Comparison of ENCODE assay signal across 1 fruit fly cellular context in the genomic region with DNA sequence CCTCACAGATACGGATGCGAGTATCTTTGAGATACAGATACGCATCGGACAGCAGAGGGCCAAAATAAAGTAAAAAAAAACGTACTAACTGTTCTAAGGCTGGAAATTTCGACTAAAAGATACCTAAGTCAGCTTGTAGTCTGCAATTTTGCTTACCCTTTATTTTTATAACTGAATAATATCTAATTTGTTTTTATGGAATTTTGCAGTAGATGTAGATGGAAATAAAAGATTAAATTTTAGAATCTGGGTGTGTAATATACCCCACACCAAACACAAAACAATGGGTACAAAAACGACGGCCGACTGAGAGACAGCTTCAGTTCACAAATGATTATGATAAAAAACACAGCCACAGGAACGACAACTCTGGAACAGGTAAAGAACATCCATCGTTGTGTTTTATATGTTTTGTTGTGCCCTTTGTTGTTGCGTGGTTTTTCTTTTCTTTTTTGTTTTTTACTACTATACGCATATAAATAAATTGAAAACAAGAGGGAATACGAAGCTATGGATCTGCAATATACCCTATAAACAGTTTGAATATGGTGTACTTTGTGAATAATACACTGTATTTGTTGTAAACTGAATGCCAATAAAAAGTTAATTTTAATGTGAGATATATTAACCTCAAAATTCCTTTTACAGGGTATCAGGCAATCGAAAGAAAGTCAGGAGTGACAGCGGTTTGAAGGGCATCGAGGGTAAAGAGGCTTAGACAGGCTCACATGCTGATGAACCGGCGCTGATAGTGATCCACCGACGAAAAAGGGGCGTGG.
A peak's percentile ranks its signal among the peaks of the same experiment; 100 is the strongest.
TF ChIP-seq lines count a peak whose summit lies in the region.

No protein-coding gene starts in this region.

TF ChIP-seq in whole organism, embryonic, 481 proteins besides CTCF, POLR2A, EP300 and RAD21 (continued from another document and continues in another):
- TF ChIP-seq HLH3B (GFP tag; IDR thresholded peaks at IDR 0.05; lab: Robert Waterston, UW): peak; percentile 42; the same call in 1 of the 2 replicates
- no peak for TF ChIP-seq sima (GFP tag; optimal IDR thresholded peaks at IDR 0.05; lab: Kevin White, UChicago)
- peak; percentile 32 for TF ChIP-seq ttk (GFP tag; IDR thresholded peaks at IDR 0.05; lab: Robert Waterston, UW)
- TF ChIP-seq dpn (GFP tag; optimal IDR thresholded peaks at IDR 0.05; lab: Kevin White, UChicago): peak; percentile 14 to 26
- no peak for TF ChIP-seq emc (GFP tag; optimal IDR thresholded peaks at IDR 0.05; lab: Kevin White, UChicago)
- TF ChIP-seq CG3838 (GFP tag; optimal IDR thresholded peaks at IDR 0.05; lab: Kevin White, UChicago): no peak
- TF ChIP-seq az2 (GFP tag; optimal IDR thresholded peaks at IDR 0.05; lab: Kevin White, UChicago): peak; percentile 42
- no peak for TF ChIP-seq amos (GFP tag; IDR thresholded peaks at IDR 0.05; lab: Robert Waterston, UW; ENCODE audit: partially characterized antibody)
- no peak for TF ChIP-seq gcm2 (GFP tag; optimal IDR thresholded peaks at IDR 0.05; lab: Kevin White, UChicago)
- TF ChIP-seq psq (GFP tag; optimal IDR thresholded peaks at IDR 0.05; lab: Kevin White, UChicago): no peak
- TF ChIP-seq gt (GFP tag; IDR thresholded peaks at IDR 0.05; lab: Robert Waterston, UW): no peak
- no peak for TF ChIP-seq ash1 (GFP tag; optimal IDR thresholded peaks at IDR 0.05; lab: Kevin White, UChicago)
- TF ChIP-seq Hmr (GFP tag; optimal IDR thresholded peaks at IDR 0.05; lab: Kevin White, UChicago): no peak
- peak; percentile 45 for TF ChIP-seq CG15479 (GFP tag; optimal IDR thresholded peaks at IDR 0.05; lab: Kevin White, UChicago)
- peak; percentile 14 to 33 for TF ChIP-seq Pdp1 (GFP tag; optimal IDR thresholded peaks at IDR 0.05; lab: Kevin White, UChicago)
- peak; percentile 48; the same call in 1 of the 2 replicates for TF ChIP-seq lmd (GFP tag; IDR thresholded peaks at IDR 0.05; lab: Robert Waterston, UW)
- TF ChIP-seq CG9817 (tag; optimal IDR thresholded peaks at IDR 0.05; lab: Kevin White, UChicago): no peak
- TF ChIP-seq Mrtf (GFP tag; IDR thresholded peaks at IDR 0.05; lab: Robert Waterston, UW): no peak
- TF ChIP-seq CG8478 (optimal IDR thresholded peaks at IDR 0.05; lab: Kevin White, UChicago): no peak
- no peak for TF ChIP-seq Opbp (GFP tag; IDR thresholded peaks at IDR 0.05; lab: Robert Waterston, UW; ENCODE audit: partially characterized antibody)
- TF ChIP-seq CG15696 (tag; optimal IDR thresholded peaks at IDR 0.05; lab: Kevin White, UChicago): peak; percentile 80
- TF ChIP-seq CG7963 (GFP tag; IDR thresholded peaks at IDR 0.05; lab: Robert Waterston, UW; ENCODE audit: partially characterized antibody): no peak
- no peak for TF ChIP-seq bowl (GFP tag; IDR thresholded peaks at IDR 0.05; lab: Robert Waterston, UW)
- TF ChIP-seq CG11723 (GFP tag; optimal IDR thresholded peaks at IDR 0.05; lab: Kevin White, UChicago): no peak
- no peak for TF ChIP-seq cato (GFP tag; optimal IDR thresholded peaks at IDR 0.05; lab: Kevin White, UChicago; ENCODE audit: borderline replicate concordance)
- no peak for TF ChIP-seq TFAM (GFP tag; optimal IDR thresholded peaks at IDR 0.05; lab: Kevin White, UChicago)
- TF ChIP-seq en (GFP tag; optimal IDR thresholded peaks at IDR 0.05; lab: Kevin White, UChicago): no peak
- no peak for TF ChIP-seq eyg (GFP tag; optimal IDR thresholded peaks at IDR 0.05; lab: Kevin White, UChicago)
- TF ChIP-seq pan (optimal IDR thresholded peaks at IDR 0.05; lab: Kevin White, UChicago): peak in 1 of 2 experiments; percentile 79
- peak; percentile 37 to 48 for TF ChIP-seq pan (GFP tag; optimal IDR thresholded peaks at IDR 0.05 in 1 of 2, IDR thresholded peaks at IDR 0.05 in 1 of 2)
- peak; percentile 27 for TF ChIP-seq ind (GFP tag; optimal IDR thresholded peaks at IDR 0.05; lab: Kevin White, UChicago)
- TF ChIP-seq Poxn (GFP tag; IDR thresholded peaks at IDR 0.05; lab: Robert Waterston, UW): no peak
- TF ChIP-seq mirr (GFP tag; optimal IDR thresholded peaks at IDR 0.05; lab: Kevin White, UChicago): no peak
- TF ChIP-seq CG18476 (GFP tag; optimal IDR thresholded peaks at IDR 0.05; lab: Kevin White, UChicago): peak; percentile 46
- TF ChIP-seq CG2678 (tag; optimal IDR thresholded peaks at IDR 0.05; lab: Kevin White, UChicago): peak; percentile 49
- TF ChIP-seq CG33557 (GFP tag; optimal IDR thresholded peaks at IDR 0.05; lab: Kevin White, UChicago): peak; percentile 89
- peak; percentile 33 for TF ChIP-seq Xbp1 (GFP tag; optimal IDR thresholded peaks at IDR 0.05; lab: Kevin White, UChicago)
- TF ChIP-seq tap (tag; optimal IDR thresholded peaks at IDR 0.05; lab: Kevin White, UChicago): no peak
- no peak for TF ChIP-seq hbn (GFP tag; IDR thresholded peaks at IDR 0.05; lab: Robert Waterston, UW; ENCODE audit: partially characterized antibody)
- TF ChIP-seq CG17912 (GFP tag; optimal IDR thresholded peaks at IDR 0.05; lab: Kevin White, UChicago): no peak
- TF ChIP-seq tin (GFP tag; optimal IDR thresholded peaks at IDR 0.05; lab: Kevin White, UChicago): peak; percentile 54
- no peak for TF ChIP-seq HLH54F (GFP tag; optimal IDR thresholded peaks at IDR 0.05; lab: Kevin White, UChicago)
- no peak for TF ChIP-seq CG13287 (GFP tag; IDR thresholded peaks at IDR 0.05; lab: Robert Waterston, UW; ENCODE audit: partially characterized antibody)
- no peak for TF ChIP-seq ab (GFP tag; optimal IDR thresholded peaks at IDR 0.05; lab: Kevin White, UChicago)
- peak in 1 of 2 experiments; percentile 12 for TF ChIP-seq eve (GFP tag; optimal IDR thresholded peaks at IDR 0.05; lab: Kevin White, UChicago)
- no peak for TF ChIP-seq MTF-1 (GFP tag; optimal IDR thresholded peaks at IDR 0.05; lab: Kevin White, UChicago; ENCODE audit: borderline replicate concordance)
- TF ChIP-seq Doc2 (GFP tag; IDR thresholded peaks at IDR 0.05; lab: Robert Waterston, UW): no peak
- TF ChIP-seq Drgx (GFP tag; IDR thresholded peaks at IDR 0.05; lab: Robert Waterston, UW): no peak
- TF ChIP-seq CG10321 (GFP tag; IDR thresholded peaks at IDR 0.05; lab: Robert Waterston, UW): no peak
- no peak for TF ChIP-seq dimm (GFP tag; IDR thresholded peaks at IDR 0.05; lab: Robert Waterston, UW)
- peak; percentile 3 for TF ChIP-seq vfl (GFP tag; optimal IDR thresholded peaks at IDR 0.05; lab: Kevin White, UChicago)
- TF ChIP-seq CG18011 (GFP tag; optimal IDR thresholded peaks at IDR 0.05; lab: Kevin White, UChicago): no peak
- TF ChIP-seq CG30020 (tag; optimal IDR thresholded peaks at IDR 0.05; lab: Kevin White, UChicago): peak; percentile 43
- TF ChIP-seq Ssrp (tag; optimal IDR thresholded peaks at IDR 0.05; lab: Kevin White, UChicago): peak; percentile 48
- TF ChIP-seq Dad (GFP tag; optimal IDR thresholded peaks at IDR 0.05; lab: Kevin White, UChicago): no peak
- peak; percentile 55; the same call in 1 of the 2 replicates for TF ChIP-seq CG8765 (GFP tag; IDR thresholded peaks at IDR 0.05; lab: Robert Waterston, UW)
- no peak for TF ChIP-seq unc-4 (GFP tag; IDR thresholded peaks at IDR 0.05; lab: Robert Waterston, UW; ENCODE audit: partially characterized antibody)
- TF ChIP-seq YL-1 (GFP tag; optimal IDR thresholded peaks at IDR 0.05; lab: Kevin White, UChicago): no peak
- peak; percentile 13; the same call in 1 of the 2 replicates for TF ChIP-seq stc (GFP tag; IDR thresholded peaks at IDR 0.05; lab: Robert Waterston, UW)
- TF ChIP-seq Asciz (GFP tag; optimal IDR thresholded peaks at IDR 0.05; lab: Kevin White, UChicago): no peak
- TF ChIP-seq tx (GFP tag; optimal IDR thresholded peaks at IDR 0.05; lab: Kevin White, UChicago): no peak
- no peak for TF ChIP-seq CG6683 (GFP tag; optimal IDR thresholded peaks at IDR 0.05; lab: Kevin White, UChicago)
- no peak for TF ChIP-seq CG10274 (GFP tag; optimal IDR thresholded peaks at IDR 0.05; lab: Kevin White, UChicago)
- peak; percentile 39 for TF ChIP-seq maf-S (GFP tag; optimal IDR thresholded peaks at IDR 0.05; lab: Kevin White, UChicago)
- peak; percentile 51 for TF ChIP-seq CG4424 (GFP tag; optimal IDR thresholded peaks at IDR 0.05; lab: Kevin White, UChicago)
- peak; percentile 50 for TF ChIP-seq Oli (tag; optimal IDR thresholded peaks at IDR 0.05; lab: Kevin White, UChicago)
- TF ChIP-seq grau (tag; optimal IDR thresholded peaks at IDR 0.05; lab: Kevin White, UChicago): peak; percentile 48
- no peak for TF ChIP-seq CG10654 (GFP tag; optimal IDR thresholded peaks at IDR 0.05; lab: Kevin White, UChicago)
- TF ChIP-seq CG7928 (GFP tag; optimal IDR thresholded peaks at IDR 0.05; lab: Kevin White, UChicago): no peak
- TF ChIP-seq CG43689 (GFP tag; IDR thresholded peaks at IDR 0.05; lab: Robert Waterston, UW): no peak
- TF ChIP-seq Xrp1 (GFP tag; IDR thresholded peaks at IDR 0.05; lab: Robert Waterston, UW): peak; percentile 69
- peak; percentile 90 for TF ChIP-seq dmrt11E (tag; optimal IDR thresholded peaks at IDR 0.05; lab: Kevin White, UChicago)
- peak; percentile 21 for TF ChIP-seq lab (GFP tag; optimal IDR thresholded peaks at IDR 0.05; lab: Kevin White, UChicago)
- peak; percentile 25 for TF ChIP-seq dm (GFP tag; optimal IDR thresholded peaks at IDR 0.05; lab: Kevin White, UChicago)
- TF ChIP-seq Vsx1 (GFP tag; optimal IDR thresholded peaks at IDR 0.05; lab: Kevin White, UChicago): no peak
- no peak for TF ChIP-seq pfk (GFP tag; optimal IDR thresholded peaks at IDR 0.05; lab: Kevin White, UChicago)
- TF ChIP-seq CG1024 (GFP tag; IDR thresholded peaks at IDR 0.05; lab: Robert Waterston, UW): peak; percentile 13
- no peak for TF ChIP-seq Eip74EF (GFP tag; optimal IDR thresholded peaks at IDR 0.05; lab: Kevin White, UChicago)
- no peak for TF ChIP-seq cas (GFP tag; IDR thresholded peaks at IDR 0.05; lab: Robert Waterston, UW)
- TF ChIP-seq gsb (GFP tag; IDR thresholded peaks at IDR 0.05; lab: Robert Waterston, UW): no peak; the same call in 1 of the 2 replicates
- no peak for TF ChIP-seq z (GFP tag; IDR thresholded peaks at IDR 0.05; lab: Robert Waterston, UW)
- TF ChIP-seq Rfx (GFP tag; IDR thresholded peaks at IDR 0.05; lab: Robert Waterston, UW): peak; percentile 27; the same call in 1 of the 2 replicates
- no peak for TF ChIP-seq kni (GFP tag; optimal IDR thresholded peaks at IDR 0.05; lab: Kevin White, UChicago)
- no peak for TF ChIP-seq CG2116 (GFP tag; optimal IDR thresholded peaks at IDR 0.05; lab: Kevin White, UChicago)
- TF ChIP-seq CG9437 (GFP tag; optimal IDR thresholded peaks at IDR 0.05; lab: Kevin White, UChicago): no peak
- peak; percentile 72 for TF ChIP-seq CG17328 (GFP tag; IDR thresholded peaks at IDR 0.05; lab: Robert Waterston, UW)
- peak; percentile 54 for TF ChIP-seq CG7839 (tag; optimal IDR thresholded peaks at IDR 0.05; lab: Kevin White, UChicago)
- no peak for TF ChIP-seq CG12104 (GFP tag; optimal IDR thresholded peaks at IDR 0.05; lab: Kevin White, UChicago)
- TF ChIP-seq CG10979 (tag; optimal IDR thresholded peaks at IDR 0.05; lab: Kevin White, UChicago): peak; percentile 79
- no peak for TF ChIP-seq CG31224 (GFP tag; IDR thresholded peaks at IDR 0.05; lab: Robert Waterston, UW)
- TF ChIP-seq Stat92E (GFP tag; optimal IDR thresholded peaks at IDR 0.05; lab: Kevin White, UChicago): peak in 1 of 3 experiments; percentile 25
- TF ChIP-seq caup (GFP tag; optimal IDR thresholded peaks at IDR 0.05; lab: Kevin White, UChicago; ENCODE audit: severe bottlenecking): no peak
- TF ChIP-seq da (GFP tag; optimal IDR thresholded peaks at IDR 0.05; lab: Kevin White, UChicago): no peak
- TF ChIP-seq Ptx1 (GFP tag; IDR thresholded peaks at IDR 0.05; lab: Robert Waterston, UW): peak; percentile 65
- no peak for TF ChIP-seq exex (tag; optimal IDR thresholded peaks at IDR 0.05; lab: Kevin White, UChicago)
- no peak for TF ChIP-seq odd (GFP tag; optimal IDR thresholded peaks at IDR 0.05; lab: Kevin White, UChicago)
- TF ChIP-seq Myb (GFP tag; optimal IDR thresholded peaks at IDR 0.05; lab: Kevin White, UChicago): no peak
- no peak for TF ChIP-seq Ravus (GFP tag; IDR thresholded peaks at IDR 0.05; lab: Robert Waterston, UW)
- no peak for TF ChIP-seq Lpt (GFP tag; optimal IDR thresholded peaks at IDR 0.05; lab: Kevin White, UChicago)
- peak; percentile 40 for TF ChIP-seq bcd (GFP tag; optimal IDR thresholded peaks at IDR 0.05; lab: Kevin White, UChicago)
- no peak for TF ChIP-seq BtbVII (GFP tag; optimal IDR thresholded peaks at IDR 0.05; lab: Kevin White, UChicago)
- TF ChIP-seq NK7.1 (GFP tag; optimal IDR thresholded peaks at IDR 0.05; lab: Kevin White, UChicago): no peak
- no peak for TF ChIP-seq her (GFP tag; optimal IDR thresholded peaks at IDR 0.05; lab: Kevin White, UChicago)
- peak; percentile 65 for TF ChIP-seq CG12391 (tag; optimal IDR thresholded peaks at IDR 0.05; lab: Kevin White, UChicago)
- no peak for TF ChIP-seq schlank (tag; optimal IDR thresholded peaks at IDR 0.05; lab: Kevin White, UChicago)
- peak; percentile 62 for TF ChIP-seq ac (GFP tag; optimal IDR thresholded peaks at IDR 0.05; lab: Kevin White, UChicago)
- no peak for TF ChIP-seq CG9797 (GFP tag; optimal IDR thresholded peaks at IDR 0.05; lab: Kevin White, UChicago)
- TF ChIP-seq lilli (GFP tag; optimal IDR thresholded peaks at IDR 0.05; lab: Kevin White, UChicago): peak; percentile 26
- no peak for TF ChIP-seq HLHmδ (GFP tag; optimal IDR thresholded peaks at IDR 0.05; lab: Kevin White, UChicago)
- peak; percentile 22; the same call in 1 of the 2 replicates for TF ChIP-seq sens-2 (GFP tag; IDR thresholded peaks at IDR 0.05; lab: Robert Waterston, UW)
- no peak for TF ChIP-seq luna (GFP tag; optimal IDR thresholded peaks at IDR 0.05; lab: Kevin White, UChicago)
- TF ChIP-seq CG10366 (GFP tag; IDR thresholded peaks at IDR 0.05; lab: Robert Waterston, UW): peak; percentile 48; the same call in 1 of the 2 replicates
- no peak for TF ChIP-seq MESR4 (GFP tag; optimal IDR thresholded peaks at IDR 0.05; lab: Kevin White, UChicago)
- no peak for TF ChIP-seq Sin3A (optimal IDR thresholded peaks at IDR 0.05; lab: Kevin White, UChicago)
- no peak for TF ChIP-seq chinmo (GFP tag; IDR thresholded peaks at IDR 0.05; lab: Robert Waterston, UW; ENCODE audit: partially characterized antibody)
- peak; percentile 55 for TF ChIP-seq CG18599 (GFP tag; optimal IDR thresholded peaks at IDR 0.05; lab: Kevin White, UChicago)
- TF ChIP-seq zfh2 (GFP tag; optimal IDR thresholded peaks at IDR 0.05; lab: Kevin White, UChicago): no peak
- TF ChIP-seq B-H1 (GFP tag; IDR thresholded peaks at IDR 0.05; lab: Robert Waterston, UW): no peak; the same call in 2 of the 3 replicates
- no peak for TF ChIP-seq toy (GFP tag; IDR thresholded peaks at IDR 0.05; lab: Robert Waterston, UW)
- no peak for TF ChIP-seq so (GFP tag; IDR thresholded peaks at IDR 0.05; lab: Robert Waterston, UW)
- TF ChIP-seq CHES-1-like (GFP tag; optimal IDR thresholded peaks at IDR 0.05; lab: Kevin White, UChicago): peak; percentile 30
- no peak for TF ChIP-seq CG4282 (GFP tag; optimal IDR thresholded peaks at IDR 0.05; lab: Kevin White, UChicago)
- no peak for TF ChIP-seq CG10565 (GFP tag; optimal IDR thresholded peaks at IDR 0.05; lab: Kevin White, UChicago)
- no peak for TF ChIP-seq CG12236 (GFP tag; optimal IDR thresholded peaks at IDR 0.05; lab: Kevin White, UChicago)
